Worm (Caenorhabditis elegans): Measurements from ENCODE around the gene lron-4.

Gene lron-4

DNA sequence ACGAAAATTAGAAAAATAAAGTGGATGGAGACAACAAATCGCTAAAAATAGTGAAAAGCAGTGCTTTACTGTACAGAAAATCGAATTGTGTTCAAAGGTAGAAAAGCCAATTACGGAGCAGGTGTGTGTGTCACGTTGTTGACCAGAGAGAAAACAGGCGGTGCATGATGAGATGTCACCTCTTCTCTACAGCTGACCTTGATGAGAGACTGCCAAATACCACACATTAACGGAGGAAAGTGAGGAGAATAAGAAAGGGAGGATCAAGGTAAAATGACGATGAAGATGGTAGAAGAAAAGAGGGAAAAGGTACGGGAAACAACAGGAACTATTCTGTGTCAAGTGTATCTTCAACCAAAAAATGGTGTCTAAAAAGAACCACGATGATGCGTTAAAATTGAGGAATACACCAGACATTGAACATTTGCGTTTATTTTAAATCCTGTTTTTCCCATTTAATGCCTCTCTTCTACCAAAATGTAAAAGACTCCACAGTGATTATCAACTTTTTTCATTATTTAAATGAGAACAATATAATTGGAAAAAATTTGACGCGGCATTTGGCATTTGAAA lies 12.7 kb downstream of the lron-4 start:
- no peak for TF ChIP-seq F13C5.2 (tag; optimal IDR thresholded peaks at IDR 0.05)
- TF ChIP-seq ceh-13 (GFP tag; optimal IDR thresholded peaks at IDR 0.05), result no peak
- no peak for TF ChIP-seq flt-1 (GFP tag; IDR thresholded peaks at IDR 0.05)
- no peak for TF ChIP-seq B0310.2 (tag; optimal IDR thresholded peaks at IDR 0.05)
- TF ChIP-seq hnd-1 (tag; optimal IDR thresholded peaks at IDR 0.05), result no peak
- no peak for TF ChIP-seq hmg-4 (GFP tag; optimal IDR thresholded peaks at IDR 0.05)
- no peak for TF ChIP-seq ceh-36 (tag; optimal IDR thresholded peaks at IDR 0.05)
- no peak for TF ChIP-seq pes-1 (GFP tag; IDR thresholded peaks at IDR 0.05)
- TF ChIP-seq scrt-1 (GFP tag; IDR thresholded peaks at IDR 0.05), result no peak
- no peak for TF ChIP-seq ets-7 (tag; optimal IDR thresholded peaks at IDR 0.05)
- TF ChIP-seq sea-1 (GFP tag; conservative IDR thresholded peaks at IDR 0.05), result no peak
- no peak for TF ChIP-seq aly-1 (tag; optimal IDR thresholded peaks at IDR 0.05)
- TF ChIP-seq ama-1 (optimal IDR thresholded peaks at IDR 0.05), result no peak
- TF ChIP-seq tbx-11 (GFP tag; IDR thresholded peaks at IDR 0.05), result no peak
- no peak for TF ChIP-seq tbx-37 (GFP tag; conservative IDR thresholded peaks at IDR 0.05)
- TF ChIP-seq tra-4 (tag; optimal IDR thresholded peaks at IDR 0.05), result no peak
- TF ChIP-seq hmbx-1 (tag; optimal IDR thresholded peaks at IDR 0.05), result no peak

DNA sequence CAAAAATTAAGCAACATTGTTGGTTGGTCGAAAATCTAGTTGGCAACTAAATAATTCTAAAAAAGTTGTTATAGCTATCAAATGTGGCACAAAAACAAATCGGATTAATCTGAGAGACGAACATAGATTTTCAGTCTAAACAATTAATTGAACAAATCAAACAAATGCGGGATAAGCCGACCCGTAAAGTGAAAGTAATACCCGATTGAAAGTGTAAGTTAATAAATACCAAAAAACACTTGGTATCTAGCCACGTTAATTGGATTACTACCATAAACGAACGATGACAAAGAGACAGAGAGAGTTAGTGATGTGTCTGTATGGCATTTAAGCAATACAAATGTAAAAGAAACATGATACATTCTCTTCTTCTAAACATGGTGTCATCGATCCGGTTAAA lies 18.0 kb downstream of the lron-4 start:
- no peak for TF ChIP-seq tra-4 (tag; optimal IDR thresholded peaks at IDR 0.05)
- TF ChIP-seq ceh-36 (tag; optimal IDR thresholded peaks at IDR 0.05), result no peak
- TF ChIP-seq sea-1 (GFP tag; conservative IDR thresholded peaks at IDR 0.05), result no peak
- no peak for TF ChIP-seq ceh-13 (GFP tag; optimal IDR thresholded peaks at IDR 0.05)
- TF ChIP-seq hnd-1 (tag; optimal IDR thresholded peaks at IDR 0.05), result no peak

- no peak for TF ChIP-seq pes-1 (GFP tag; IDR thresholded peaks at IDR 0.05)
Measured at ce11 chrII:8093283-8093682, 18.7 kb downstream of the lron-4 start.

ce11 chrII:8092537-8092936 lies 19.4 kb downstream of the lron-4 start, which contains the start of gene ltd-1:
Gene ltd-1, minus strand, starts transcription at chrII:8092754.
- TF ChIP-seq scrt-1 (GFP tag; IDR thresholded peaks at IDR 0.05), result no peak
- TF ChIP-seq sea-1 (GFP tag; conservative IDR thresholded peaks at IDR 0.05), result no peak
- TF ChIP-seq hmbx-1 (tag; optimal IDR thresholded peaks at IDR 0.05), result no peak
- TF ChIP-seq ceh-13 (GFP tag; optimal IDR thresholded peaks at IDR 0.05), result no peak
- TF ChIP-seq tbx-11 (GFP tag; IDR thresholded peaks at IDR 0.05), result no peak
- no peak for TF ChIP-seq B0310.2 (tag; optimal IDR thresholded peaks at IDR 0.05)
- TF ChIP-seq ets-7 (tag; optimal IDR thresholded peaks at IDR 0.05), result no peak
- TF ChIP-seq ceh-36 (tag; optimal IDR thresholded peaks at IDR 0.05), result no peak
- no peak for TF ChIP-seq ama-1 (optimal IDR thresholded peaks at IDR 0.05)
- no peak for TF ChIP-seq hmg-4 (GFP tag; optimal IDR thresholded peaks at IDR 0.05)
- TF ChIP-seq aly-1 (tag; optimal IDR thresholded peaks at IDR 0.05), result no peak
- TF ChIP-seq flt-1 (GFP tag; IDR thresholded peaks at IDR 0.05), result no peak
- no peak for TF ChIP-seq hnd-1 (tag; optimal IDR thresholded peaks at IDR 0.05)
- no peak for TF ChIP-seq F13C5.2 (tag; optimal IDR thresholded peaks at IDR 0.05)
- no peak for TF ChIP-seq tbx-37 (GFP tag; conservative IDR thresholded peaks at IDR 0.05)
- no peak for TF ChIP-seq pes-1 (GFP tag; IDR thresholded peaks at IDR 0.05)
- no peak for TF ChIP-seq tra-4 (tag; optimal IDR thresholded peaks at IDR 0.05)

ce11 chrII:8091528-8091927 lies 20.4 kb downstream of the lron-4 start:
- TF ChIP-seq hmg-4 (GFP tag; optimal IDR thresholded peaks at IDR 0.05), result peak; percentile 20
- no peak for TF ChIP-seq scrt-1 (GFP tag; IDR thresholded peaks at IDR 0.05)
- peak; percentile 66 for TF ChIP-seq ama-1 (optimal IDR thresholded peaks at IDR 0.05)
- TF ChIP-seq ceh-36 (tag; optimal IDR thresholded peaks at IDR 0.05), result no peak

- no peak for TF ChIP-seq ceh-36 (tag; optimal IDR thresholded peaks at IDR 0.05)
- no peak for TF ChIP-seq hmg-4 (GFP tag; optimal IDR thresholded peaks at IDR 0.05)
- no peak for TF ChIP-seq flt-1 (GFP tag; IDR thresholded peaks at IDR 0.05)
- no peak for TF ChIP-seq ets-7 (tag; optimal IDR thresholded peaks at IDR 0.05)
- no peak for TF ChIP-seq sea-1 (GFP tag; conservative IDR thresholded peaks at IDR 0.05)
- TF ChIP-seq ceh-13 (GFP tag; optimal IDR thresholded peaks at IDR 0.05), result no peak
- TF ChIP-seq hnd-1 (tag; optimal IDR thresholded peaks at IDR 0.05), result no peak
- TF ChIP-seq scrt-1 (GFP tag; IDR thresholded peaks at IDR 0.05), result no peak
- no peak for TF ChIP-seq hmbx-1 (tag; optimal IDR thresholded peaks at IDR 0.05)
- TF ChIP-seq aly-1 (tag; optimal IDR thresholded peaks at IDR 0.05), result no peak
- TF ChIP-seq tbx-37 (GFP tag; conservative IDR thresholded peaks at IDR 0.05), result no peak
- no peak for TF ChIP-seq F13C5.2 (tag; optimal IDR thresholded peaks at IDR 0.05)
- TF ChIP-seq tra-4 (tag; optimal IDR thresholded peaks at IDR 0.05), result no peak
Measured at ce11 chrII:8086803-8087202, 25.2 kb downstream of the lron-4 start, which contains the start of gene K02C4.3. Gene K02C4.3, minus strand, starts transcription at chrII:8086853.

DNA sequence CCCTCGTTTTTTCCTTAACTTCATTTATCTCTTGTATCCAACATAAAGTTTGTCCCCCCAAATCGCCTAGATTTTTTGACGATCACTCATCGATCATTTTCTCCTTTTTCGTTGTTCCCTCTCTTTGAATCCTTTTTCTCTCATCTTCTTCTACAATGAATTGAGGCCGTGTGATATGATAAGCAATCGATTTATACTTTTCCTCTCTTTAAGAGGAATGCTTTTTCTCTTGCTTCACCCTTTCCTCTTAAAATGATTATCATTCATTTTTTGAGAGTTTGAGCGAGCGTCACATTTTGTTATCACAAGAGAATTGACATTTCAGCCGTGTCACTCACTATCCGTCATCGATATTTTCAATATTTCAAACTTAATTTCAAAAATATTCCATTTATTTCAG lies 33.9 kb downstream of the lron-4 start, which contains the start of gene K02C4.5:
Gene K02C4.5, plus strand, starts transcription at position 395 of the 400 bp plus-strand sequence.
- TF ChIP-seq ama-1 (optimal IDR thresholded peaks at IDR 0.05) (no peak), F13C5.2 (tag; optimal IDR thresholded peaks at IDR 0.05) (no peak), scrt-1 (GFP tag; IDR thresholded peaks at IDR 0.05) (no peak), flt-1 (GFP tag; IDR thresholded peaks at IDR 0.05) (no peak), hnd-1 (tag; optimal IDR thresholded peaks at IDR 0.05) (no peak), ceh-36 (tag; optimal IDR thresholded peaks at IDR 0.05) (no peak), ets-7 (tag; optimal IDR thresholded peaks at IDR 0.05) (no peak), tra-4 (tag; optimal IDR thresholded peaks at IDR 0.05) (no peak), B0310.2 (tag; optimal IDR thresholded peaks at IDR 0.05) (no peak), tbx-11 (GFP tag; IDR thresholded peaks at IDR 0.05) (no peak), aly-1 (tag; optimal IDR thresholded peaks at IDR 0.05) (no peak), hmg-4 (GFP tag; optimal IDR thresholded peaks at IDR 0.05) (no peak)

DNA sequence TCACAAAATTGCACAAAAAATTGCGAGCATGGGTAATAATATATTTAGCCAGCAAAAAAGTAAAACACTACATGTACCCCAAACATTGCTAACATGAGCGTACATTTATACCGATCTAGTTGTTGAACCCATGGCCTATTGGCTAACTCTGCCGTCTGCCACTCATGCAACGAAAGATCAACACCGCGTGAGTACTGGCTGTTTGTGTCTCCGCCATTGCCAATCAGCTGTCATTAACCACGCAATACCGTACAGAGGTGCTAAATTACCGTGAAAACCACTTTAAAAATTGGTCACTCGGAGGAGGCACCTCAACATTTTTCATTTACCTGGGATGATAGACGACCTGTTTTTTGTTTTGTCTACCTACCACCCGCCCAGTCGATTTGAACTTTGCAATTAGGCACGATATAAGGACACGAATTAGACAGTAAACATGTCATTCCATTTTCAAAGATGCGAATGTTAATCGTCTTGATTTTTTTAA lies 36.6 kb downstream of the lron-4 start, which contains the start of gene K02C4.2:
Gene K02C4.2, plus strand, starts transcription at position 437 of the 487 bp plus-strand sequence.
- TF ChIP-seq pes-1 (GFP tag; IDR thresholded peaks at IDR 0.05), result no peak; the same call in 1 of the 2 replicates
- no peak for TF ChIP-seq ets-7 (tag; optimal IDR thresholded peaks at IDR 0.05)
- peak; percentile 51 for TF ChIP-seq hnd-1 (tag; optimal IDR thresholded peaks at IDR 0.05)
- TF ChIP-seq F13C5.2 (tag; optimal IDR thresholded peaks at IDR 0.05), result peak; percentile 22
- peak; percentile 69 for TF ChIP-seq tbx-37 (GFP tag; conservative IDR thresholded peaks at IDR 0.05)
- peak; percentile 79 for TF ChIP-seq flt-1 (GFP tag; IDR thresholded peaks at IDR 0.05)
- peak; percentile 81 for TF ChIP-seq sea-1 (GFP tag; conservative IDR thresholded peaks at IDR 0.05)
- TF ChIP-seq ceh-13 (GFP tag; optimal IDR thresholded peaks at IDR 0.05), result peak; percentile 59
- peak; percentile 22 for TF ChIP-seq hmbx-1 (tag; optimal IDR thresholded peaks at IDR 0.05)
- TF ChIP-seq B0310.2 (tag; optimal IDR thresholded peaks at IDR 0.05), result peak; percentile 26
- TF ChIP-seq ama-1 (optimal IDR thresholded peaks at IDR 0.05), result no peak
- TF ChIP-seq tbx-11 (GFP tag; IDR thresholded peaks at IDR 0.05), result peak; percentile 75
- peak; percentile 44 for TF ChIP-seq ceh-36 (tag; optimal IDR thresholded peaks at IDR 0.05)
- TF ChIP-seq tra-4 (tag; optimal IDR thresholded peaks at IDR 0.05), result peak; percentile 42
- TF ChIP-seq scrt-1 (GFP tag; IDR thresholded peaks at IDR 0.05), result peak; percentile 80
- TF ChIP-seq hmg-4 (GFP tag; optimal IDR thresholded peaks at IDR 0.05), result peak; percentile 89
- TF ChIP-seq aly-1 (tag; optimal IDR thresholded peaks at IDR 0.05), result peak; percentile 81
